Fruit fly (Drosophila melanogaster) Kc167 (cell line): ENCODE data around the gene mRpL48.

ENCODE experiments used
- Myc ChIP-seq: fragments of >200 bp; optimal IDR thresholded peaks from 2 replicates; lab custom pipeline; 2017; ENCODE audit warnings: missing external identifiers
- Sin3A ChIP-seq: fragments of >200 bp; optimal IDR thresholded peaks from 2 replicates; lab custom pipeline; 2018; ENCODE audit warnings: missing external identifiers
- h ChIP-seq: fragments of >200 bp; optimal IDR thresholded peaks from 3 replicates; lab custom pipeline; 2018; ENCODE audit warnings: missing external identifiers
- insv ChIP-seq: fragments of >200 bp; optimal IDR thresholded peaks from 3 replicates; lab custom pipeline; 2018; ENCODE audit warnings: missing external identifiers
- psq ChIP-seq: fragments of >200 bp; optimal IDR thresholded peaks from 2 replicates; lab custom pipeline; 2017; ENCODE audit warnings: missing external identifiers
- ttk ChIP-seq: sonication (Bioruptor generic); optimal IDR thresholded peaks from 2 replicates; lab custom pipeline; 2017; ENCODE audit warnings: missing external identifiers

DNA sequence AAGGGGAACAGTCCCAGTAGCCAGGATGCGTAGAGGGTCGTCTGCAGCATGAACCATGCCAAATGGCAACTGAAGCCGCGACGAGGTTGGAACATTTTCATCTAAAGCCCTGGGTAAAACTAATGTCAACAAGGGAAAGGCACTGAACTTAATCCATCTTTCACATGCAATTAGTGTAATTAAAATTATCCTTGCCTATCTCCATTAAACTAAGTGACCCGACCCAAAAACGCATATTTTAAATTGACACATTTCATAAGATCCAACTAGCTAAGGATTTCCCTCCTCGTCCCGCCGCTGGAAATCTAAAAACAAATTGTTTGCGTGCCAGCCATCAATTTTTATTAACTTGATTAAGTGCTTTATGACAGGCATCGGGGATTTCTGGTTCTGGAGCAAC, 46.1 kb downstream of the mRpL48 start, which contains the start of gene Gr22f:
- no peak for TF ChIP-seq psq (lab: Kevin White, UChicago)
- TF ChIP-seq Myc: no peak
- no peak for TF ChIP-seq ttk (lab: Kevin White, UChicago)
- no peak for TF ChIP-seq insv (lab: Kevin White, UChicago)
- TF ChIP-seq h (lab: Kevin White, UChicago): no peak
- no peak for TF ChIP-seq Sin3A (lab: Kevin White, UChicago)
